5 worm cellular contexts compared by ENCODE assay signal in the genomic region with DNA sequence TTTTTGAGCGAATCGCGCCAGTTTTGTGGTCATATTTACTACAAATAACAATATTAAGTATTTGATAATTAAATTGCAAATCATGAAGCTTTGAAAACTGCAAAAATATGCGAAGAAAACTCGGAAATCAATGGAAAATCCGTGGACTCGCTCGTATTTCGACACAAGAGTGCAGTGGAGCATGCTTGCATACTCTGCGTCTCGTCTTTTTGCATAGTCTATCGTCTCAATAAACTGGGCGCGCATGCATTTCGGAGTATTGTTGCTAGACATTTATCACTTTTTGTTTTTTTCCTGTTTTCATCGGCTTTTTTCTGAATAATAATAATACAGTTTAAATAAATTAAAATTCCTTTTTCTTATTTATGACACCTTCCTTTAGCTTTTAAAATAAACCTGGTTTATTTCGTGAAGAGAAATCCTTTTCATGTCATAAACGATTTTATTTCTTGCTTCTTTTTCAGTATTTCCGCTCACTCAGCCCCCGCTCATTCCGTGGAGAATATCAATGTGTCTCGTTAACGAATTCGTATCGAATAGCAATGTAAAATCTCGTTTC.
TF ChIP-seq lines count a peak whose summit lies in the region.

A gene (minus strand): TSS at position 38 of the 559 bp plus-strand sequence.
A gene (plus strand): TSS at position 509 of the 559 bp plus-strand sequence.

TF ChIP-seq in whole organism, L1 larva, 84 proteins besides CTCF, POLR2A, EP300 and RAD21 (continues in another document):
- TF ChIP-seq nhr-76 (tag; optimal IDR thresholded peaks at IDR 0.05; lab: Kevin White, UChicago) (no peak), pag-3 (tag; optimal IDR thresholded peaks at IDR 0.05; lab: Kevin White, UChicago; ENCODE audit: borderline replicate concordance, insufficient read depth) (no peak), fkh-4 (tag; optimal IDR thresholded peaks at IDR 0.05; lab: Kevin White, UChicago; ENCODE audit: borderline replicate concordance) (peak; percentile 57), unc-86 (tag; optimal IDR thresholded peaks at IDR 0.05; lab: Kevin White, UChicago) (peak; percentile 93), mep-1 (tag; optimal IDR thresholded peaks at IDR 0.05; lab: Kevin White, UChicago) (peak; percentile 90), nhr-11 (tag; optimal IDR thresholded peaks at IDR 0.05; lab: Kevin White, UChicago) (peak; percentile 77), unc-30 (tag; optimal IDR thresholded peaks at IDR 0.05; lab: Kevin White, UChicago) (no peak), nhr-85 (tag; lab: Kevin White, UChicago) (peak; percentile 96), swsn-7 (tag; optimal IDR thresholded peaks at IDR 0.05; lab: Kevin White, UChicago) (peak; percentile 96), mdl-1 (tag; optimal IDR thresholded peaks at IDR 0.05; lab: Kevin White, UChicago) (peak in 1 of 2 experiments; percentile 93), nhr-28 (tag; optimal IDR thresholded peaks at IDR 0.05; lab: Kevin White, UChicago) (no peak), ceh-90 (tag; optimal IDR thresholded peaks at IDR 0.05; lab: Kevin White, UChicago) (peak; percentile 50), snpc-4 (tag; optimal IDR thresholded peaks at IDR 0.05; lab: Kevin White, UChicago) (peak; percentile 89), sox-4 (tag; optimal IDR thresholded peaks at IDR 0.05; lab: Kevin White, UChicago) (peak; percentile 71), Y116A8C.19 (tag; optimal IDR thresholded peaks at IDR 0.05; lab: Kevin White, UChicago; ENCODE audit: borderline replicate concordance) (no peak), nhr-20 (tag; optimal IDR thresholded peaks at IDR 0.05; lab: Kevin White, UChicago) (peak; percentile 96)

TF ChIP-seq in whole organism, L3 larva, 47 proteins besides CTCF, POLR2A, EP300 and RAD21 (continues in another document):
- peak; percentile 94 for TF ChIP-seq nhr-23 (tag; optimal IDR thresholded peaks at IDR 0.05; lab: Kevin White, UChicago)
- peak in 1 of 2 experiments; percentile 38 for TF ChIP-seq eor-1 (tag; optimal IDR thresholded peaks at IDR 0.05; lab: Kevin White, UChicago)
- peak; percentile 87 for TF ChIP-seq lin-39 (tag; optimal IDR thresholded peaks at IDR 0.05; lab: Kevin White, UChicago)
- no peak for TF ChIP-seq nhr-67 (tag; optimal IDR thresholded peaks at IDR 0.05; lab: Kevin White, UChicago)
- TF ChIP-seq pha-4 (tag; optimal IDR thresholded peaks at IDR 0.05; lab: Kevin White, UChicago), result peak; percentile 96
- TF ChIP-seq zag-1 (tag; optimal IDR thresholded peaks at IDR 0.05; lab: Kevin White, UChicago), result no peak
- TF ChIP-seq lsy-12 (tag; optimal IDR thresholded peaks at IDR 0.05; lab: Kevin White, UChicago), result peak; percentile 82
- TF ChIP-seq elt-3 (tag; optimal IDR thresholded peaks at IDR 0.05; lab: Kevin White, UChicago), result no peak
- TF ChIP-seq nhr-76 (tag; optimal IDR thresholded peaks at IDR 0.05; lab: Kevin White, UChicago), result no peak
- TF ChIP-seq nhr-12 (tag; optimal IDR thresholded peaks at IDR 0.05; lab: Kevin White, UChicago), result no peak
- TF ChIP-seq unc-62 (GFP tag; optimal IDR thresholded peaks at IDR 0.05; lab: Kevin White, UChicago), result peak; percentile 62
- TF ChIP-seq nfya-1 (tag; optimal IDR thresholded peaks at IDR 0.05; lab: Kevin White, UChicago; ENCODE audit: insufficient read depth), result peak; percentile 94
- peak; percentile 1 for TF ChIP-seq ztf-4 (tag; optimal IDR thresholded peaks at IDR 0.05; lab: Kevin White, UChicago)
- TF ChIP-seq ama-1 (optimal IDR thresholded peaks at IDR 0.05; lab: Kevin White, UChicago), result peak; percentile 64
- TF ChIP-seq tbx-2 (tag; optimal IDR thresholded peaks at IDR 0.05; lab: Kevin White, UChicago), result peak; percentile 60
- no peak for TF ChIP-seq mml-1 (tag; optimal IDR thresholded peaks at IDR 0.05; lab: Kevin White, UChicago)
- TF ChIP-seq ceh-9 (tag; optimal IDR thresholded peaks at IDR 0.05; lab: Kevin White, UChicago), result no peak

TF ChIP-seq in whole organism, early embryonic, 17 proteins besides CTCF, POLR2A, EP300 and RAD21:
- TF ChIP-seq tra-4 (tag; optimal IDR thresholded peaks at IDR 0.05; lab: Kevin White, UChicago) (no peak), tbx-37 (GFP tag; conservative IDR thresholded peaks at IDR 0.05; lab: Robert Waterston, UW) (no peak), hnd-1 (tag; optimal IDR thresholded peaks at IDR 0.05; lab: Kevin White, UChicago) (no peak), scrt-1 (GFP tag; IDR thresholded peaks at IDR 0.05; lab: Robert Waterston, UW) (no peak), ets-7 (tag; optimal IDR thresholded peaks at IDR 0.05; lab: Kevin White, UChicago) (no peak), ama-1 (optimal IDR thresholded peaks at IDR 0.05; lab: Kevin White, UChicago) (no peak), tbx-11 (GFP tag; IDR thresholded peaks at IDR 0.05; lab: Robert Waterston, UW) (no peak), F13C5.2 (tag; optimal IDR thresholded peaks at IDR 0.05; lab: Kevin White, UChicago) (peak; percentile 83), flt-1 (GFP tag; IDR thresholded peaks at IDR 0.05; lab: Robert Waterston, UW) (no peak), sea-1 (GFP tag; conservative IDR thresholded peaks at IDR 0.05; lab: Robert Waterston, UW) (no peak), aly-1 (tag; optimal IDR thresholded peaks at IDR 0.05; lab: Kevin White, UChicago) (no peak), ceh-36 (tag; optimal IDR thresholded peaks at IDR 0.05; lab: Kevin White, UChicago) (no peak), B0310.2 (tag; optimal IDR thresholded peaks at IDR 0.05; lab: Kevin White, UChicago) (no peak), hmbx-1 (tag; optimal IDR thresholded peaks at IDR 0.05; lab: Kevin White, UChicago) (no peak), ceh-13 (GFP tag; optimal IDR thresholded peaks at IDR 0.05; lab: Kevin White, UChicago) (no peak), pes-1 (GFP tag; IDR thresholded peaks at IDR 0.05; lab: Robert Waterston, UW) (no peak), hmg-4 (GFP tag; optimal IDR thresholded peaks at IDR 0.05; lab: Kevin White, UChicago) (peak; percentile 0)

TF ChIP-seq in whole organism, midembryonic, 9 proteins besides CTCF, POLR2A, EP300 and RAD21:
- TF ChIP-seq cog-1 (tag; optimal IDR thresholded peaks at IDR 0.05; lab: Kevin White, UChicago), result peak; percentile 73
- TF ChIP-seq ztf-29 (GFP tag; IDR thresholded peaks at IDR 0.05; lab: Robert Waterston, UW), result no peak
- TF ChIP-seq T22C8.4 (GFP tag; IDR thresholded peaks at IDR 0.05; lab: Robert Waterston, UW), result no peak
- TF ChIP-seq med-1 (GFP tag; optimal IDR thresholded peaks at IDR 0.05; lab: Kevin White, UChicago; ENCODE audit: insufficient read depth), result no peak
- TF ChIP-seq ztf-23 (GFP tag; IDR thresholded peaks at IDR 0.05; lab: Robert Waterston, UW), result no peak
- no peak for TF ChIP-seq flt-1 (GFP tag; IDR thresholded peaks at IDR 0.05; lab: Robert Waterston, UW)
- TF ChIP-seq ref-1 (GFP tag; conservative IDR thresholded peaks at IDR 0.05; lab: Robert Waterston, UW), result no peak
- TF ChIP-seq tab-1 (GFP tag; IDR thresholded peaks at IDR 0.05; lab: Robert Waterston, UW), result no peak
TF ChIP-seq in whole organism, midembryonic: peak in this region for 1.

TF ChIP-seq in whole organism, young adult, 124 proteins besides CTCF, POLR2A, EP300 and RAD21 (continues in another document):
- TF ChIP-seq aptf-3 (GFP tag; IDR thresholded peaks at IDR 0.05; lab: Robert Waterston, UW), result no peak
- TF ChIP-seq nhr-179 (tag; optimal IDR thresholded peaks at IDR 0.05; lab: Kevin White, UChicago), result no peak
- TF ChIP-seq F22D6.2 (tag; optimal IDR thresholded peaks at IDR 0.05; lab: Kevin White, UChicago), result no peak
- no peak for TF ChIP-seq F37B4.10 (GFP tag; IDR thresholded peaks at IDR 0.05; lab: Robert Waterston, UW)
- peak; percentile 30 for TF ChIP-seq athp-1 (tag; optimal IDR thresholded peaks at IDR 0.05; lab: Kevin White, UChicago)
- no peak for TF ChIP-seq ztf-3 (GFP tag; optimal IDR thresholded peaks at IDR 0.05; lab: Kevin White, UChicago)
- peak; percentile 80 for TF ChIP-seq pha-4 (tag; optimal IDR thresholded peaks at IDR 0.05; lab: Kevin White, UChicago)
- no peak for TF ChIP-seq ceh-79 (tag; optimal IDR thresholded peaks at IDR 0.05; lab: Kevin White, UChicago)
- no peak for TF ChIP-seq dpff-1 (tag; optimal IDR thresholded peaks at IDR 0.05; lab: Kevin White, UChicago)
- no peak for TF ChIP-seq rpc-1 (optimal IDR thresholded peaks at IDR 0.05; lab: Kevin White, UChicago)
- no peak for TF ChIP-seq rpc-1 (tag; optimal IDR thresholded peaks at IDR 0.05; lab: Kevin White, UChicago)
- no peak for TF ChIP-seq mxl-1 (tag; optimal IDR thresholded peaks at IDR 0.05; lab: Kevin White, UChicago)
- TF ChIP-seq unc-62 (GFP tag; optimal IDR thresholded peaks at IDR 0.05; lab: Kevin White, UChicago), result no peak
- TF ChIP-seq egl-44 (GFP tag; IDR thresholded peaks at IDR 0.05; lab: Robert Waterston, UW), result no peak
- TF ChIP-seq atf-7 (tag; optimal IDR thresholded peaks at IDR 0.05; lab: Kevin White, UChicago), result no peak
- no peak for TF ChIP-seq hlh-12 (tag; optimal IDR thresholded peaks at IDR 0.05; lab: Kevin White, UChicago)
- TF ChIP-seq hrde-1 (tag; optimal IDR thresholded peaks at IDR 0.05; lab: Kevin White, UChicago; ENCODE audit: borderline replicate concordance), result no peak
- TF ChIP-seq madf-3 (GFP tag; IDR thresholded peaks at IDR 0.05; lab: Robert Waterston, UW), result no peak
- TF ChIP-seq pbrm-1 (GFP tag; IDR thresholded peaks at IDR 0.05; lab: Robert Waterston, UW), result peak; percentile 79
- TF ChIP-seq egrh-3 (GFP tag; IDR thresholded peaks at IDR 0.05; lab: Robert Waterston, UW), result no peak
- peak in 1 of 2 experiments; percentile 47 for TF ChIP-seq let-607 (tag; optimal IDR thresholded peaks at IDR 0.05; lab: Kevin White, UChicago)
- no peak for TF ChIP-seq lsy-27 (tag; optimal IDR thresholded peaks at IDR 0.05; lab: Kevin White, UChicago; ENCODE audit: borderline replicate concordance, insufficient read depth)
- no peak for TF ChIP-seq B0035.1 (tag; optimal IDR thresholded peaks at IDR 0.05; lab: Kevin White, UChicago)
- peak; percentile 72 for TF ChIP-seq tbp1 (GFP tag; optimal IDR thresholded peaks at IDR 0.05; lab: Kevin White, UChicago)
- TF ChIP-seq die-1 (tag; optimal IDR thresholded peaks at IDR 0.05; lab: Kevin White, UChicago), result no peak
- no peak for TF ChIP-seq ceh-58 (GFP tag; IDR thresholded peaks at IDR 0.05; lab: Robert Waterston, UW)
- no peak for TF ChIP-seq akir-1 (GFP tag; optimal IDR thresholded peaks at IDR 0.05; lab: Kevin White, UChicago)
- no peak for TF ChIP-seq bed-2 (GFP tag; IDR thresholded peaks at IDR 0.05; lab: Robert Waterston, UW)
- TF ChIP-seq fkh-3 (tag; optimal IDR thresholded peaks at IDR 0.05; lab: Kevin White, UChicago), result no peak
- TF ChIP-seq him-1 (tag; optimal IDR thresholded peaks at IDR 0.05; lab: Kevin White, UChicago), result no peak
- TF ChIP-seq nfya-2 (GFP tag; IDR thresholded peaks at IDR 0.05; lab: Robert Waterston, UW), result no peak
- no peak for TF ChIP-seq zfh-2 (GFP tag; conservative IDR thresholded peaks at IDR 0.05; lab: Robert Waterston, UW)
- TF ChIP-seq dox-1 (GFP tag; IDR thresholded peaks at IDR 0.05; lab: Robert Waterston, UW), result peak; percentile 86
- TF ChIP-seq ceh-27 (GFP tag; optimal IDR thresholded peaks at IDR 0.05; lab: Kevin White, UChicago), result peak; percentile 74
- peak; percentile 68 for TF ChIP-seq B0336.3 (GFP tag; IDR thresholded peaks at IDR 0.05; lab: Robert Waterston, UW)
